Worm (Caenorhabditis elegans) whole organism, L4 larva: ENCODE measurements around the gene srw-85.
"Not testable (repeated sequence)": the region's sequence is repeated elsewhere in the genome, so short reads cannot be mapped to it uniquely, and the experiment has no call there.

Experiments used
- lin-13 ChIP-seq: fragments of 150-350 bp; optimal IDR thresholded peaks from 2 replicates; lab custom pipeline; 2014; ENCODE audit warnings: missing biosample characterization, missing genetic modification reagents, missing genetic modification characterization
- nhr-28 ChIP-seq: fragments of 150-350 bp; optimal IDR thresholded peaks from 2 replicates; lab custom pipeline; 2014; ENCODE audit warnings: missing biosample characterization, missing genetic modification characterization

DNA sequence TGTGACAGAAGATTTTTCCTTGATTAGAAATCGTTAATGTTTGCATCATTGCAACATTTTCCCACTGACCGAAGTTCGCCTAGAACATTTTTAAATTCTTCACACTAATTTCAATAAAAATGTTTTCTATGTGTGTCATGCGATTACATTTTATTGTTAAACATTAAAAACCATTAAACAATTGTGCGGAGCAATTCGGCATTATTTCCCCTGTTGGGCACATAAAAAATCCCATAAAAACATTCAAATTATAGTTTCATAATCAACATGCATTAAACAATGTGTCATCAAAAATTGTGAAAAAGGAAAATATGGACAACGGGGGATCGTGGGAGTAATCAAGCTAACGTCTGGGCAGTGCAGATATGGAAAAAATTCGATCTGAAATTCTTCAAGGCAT, 28.6 kb upstream of the srw-85 start:
- TF ChIP-seq lin-13 (GFP tag; lab: Kevin White, UChicago); nhr-28 (tag; lab: Kevin White, UChicago): not testable (repeated sequence)
